Worm (Caenorhabditis elegans) whole organism, midembryonic: ENCODE results near the gene dnj-8.

Source experiments
- klf-2 ChIP-seq: fragments of 200-800 bp; sonication (Bioruptor generic); conservative IDR thresholded peaks from 2 replicates; pipeline ENCODE4 v1.3.6; 2022; ENCODE audit warnings: missing genetic modification reagents, missing genetic modification characterization, missing compliant biosample characterization
- ref-1 ChIP-seq: fragments of 200-800 bp; sonication (Bioruptor generic); conservative IDR thresholded peaks from 2 replicates; pipeline ENCODE4 v1.3.6; 2022; ENCODE audit warnings: missing genetic modification reagents, missing genetic modification characterization, missing compliant biosample characterization
- tab-1 ChIP-seq: fragments of 200-800 bp; sonication (Bioruptor generic); IDR thresholded peaks from 2 replicates; pipeline ENCODE4 v1.3.6; 2022; ENCODE audit warnings: missing genetic modification characterization, missing compliant biosample characterization
- ztf-29 ChIP-seq: fragments of 200-800 bp; sonication (Bioruptor generic); IDR thresholded peaks from 2 replicates; pipeline ENCODE4 v1.3.6; 2022; ENCODE audit warnings: missing genetic modification reagents, missing genetic modification characterization, missing compliant biosample characterization

ce11 chrII:6566628-6567180, 31.2 kb downstream of the dnj-8 start, which contains the start of the genes F18C5.5 and F18C5.9:
- TF ChIP-seq ztf-29 (no peak), klf-2 (GFP tag; lab: Robert Waterston, UW) (no peak), ref-1 (GFP tag; lab: Robert Waterston, UW) (no peak), tab-1 (GFP tag; lab: Robert Waterston, UW) (no peak)
